Fruit fly (Drosophila melanogaster): ENCODE data around the gene Ald2.

dm6 chr3R:26450371-26450770, 36.5 kb downstream of the Ald2 start, which contains the start of gene Hex-t2:
- TF ChIP-seq h (optimal IDR thresholded peaks at IDR 0.05) (no peak), psq (optimal IDR thresholded peaks at IDR 0.05) (no peak), Sin3A (optimal IDR thresholded peaks at IDR 0.05) (no peak), insv (optimal IDR thresholded peaks at IDR 0.05) (no peak), ttk (optimal IDR thresholded peaks at IDR 0.05) (no peak)

Measured in Kc167 (cell line).